Worm (Caenorhabditis elegans): ENCODE measurements around the gene srm-3.

The srm-3 gene

ce11 chrIV:9648682-9649081 lies at the start of gene srm-3:
Gene srm-3, plus strand, starts transcription at chrIV:9648982.
- TF ChIP-seq unc-62 (GFP tag; optimal IDR thresholded peaks at IDR 0.05) = no peak

DNA sequence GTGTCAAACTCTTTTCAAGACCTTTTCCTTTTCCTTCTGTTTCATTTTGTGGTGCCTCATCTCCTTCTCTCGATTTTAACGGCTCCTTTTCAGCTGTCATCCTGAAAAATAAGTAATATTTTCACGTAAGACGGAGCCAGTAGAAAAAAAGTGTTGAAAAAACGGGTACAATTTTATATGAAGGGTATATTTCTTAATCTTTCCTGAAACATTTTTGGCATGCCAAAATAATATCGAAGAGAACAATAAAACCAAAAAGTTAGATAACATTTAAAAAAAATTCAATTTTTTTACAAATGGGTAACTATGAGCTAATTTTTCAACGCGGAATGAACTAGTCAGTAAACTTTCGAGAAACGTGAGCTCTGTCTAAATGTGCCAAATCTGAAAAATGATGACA lies 47.2 kb upstream of the srm-3 start, which contains the start of gene aat-1:
TSS of gene aat-1 (minus strand) at position 101 of the 400 bp plus-strand sequence.
- no peak for TF ChIP-seq unc-62 (GFP tag; optimal IDR thresholded peaks at IDR 0.05)

DNA sequence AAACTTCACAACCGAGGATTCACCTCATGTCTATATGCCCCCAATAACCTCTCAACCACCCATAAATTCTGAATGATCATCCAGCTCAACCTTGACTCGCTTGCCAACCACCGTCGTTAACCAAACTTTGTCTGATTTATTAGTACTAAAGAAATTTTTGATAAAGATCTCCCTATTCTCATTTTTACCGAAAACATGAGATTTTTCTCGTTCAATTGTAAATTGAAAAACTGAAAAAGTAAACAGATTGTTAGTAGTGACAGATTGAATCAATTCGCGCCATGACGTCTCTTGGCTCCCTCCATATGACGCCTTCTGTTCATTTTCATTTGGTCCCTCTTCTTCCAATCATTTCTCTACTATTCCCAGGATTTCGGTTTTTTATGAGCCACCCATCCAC lies 40.8 kb upstream of the srm-3 start:
- no peak for TF ChIP-seq unc-62 (GFP tag; optimal IDR thresholded peaks at IDR 0.05)

ce11 chrIV:9609095-9609494 lies 39.7 kb upstream of the srm-3 start:
- TF ChIP-seq unc-62 (GFP tag; optimal IDR thresholded peaks at IDR 0.05) = no peak

ce11 chrIV:9610923-9611322 lies 37.9 kb upstream of the srm-3 start:
- no peak for TF ChIP-seq unc-62 (GFP tag; optimal IDR thresholded peaks at IDR 0.05)

ce11 chrIV:9613072-9613590 lies 35.7 kb upstream of the srm-3 start:
- TF ChIP-seq unc-62 (GFP tag; optimal IDR thresholded peaks at IDR 0.05) = no peak

DNA sequence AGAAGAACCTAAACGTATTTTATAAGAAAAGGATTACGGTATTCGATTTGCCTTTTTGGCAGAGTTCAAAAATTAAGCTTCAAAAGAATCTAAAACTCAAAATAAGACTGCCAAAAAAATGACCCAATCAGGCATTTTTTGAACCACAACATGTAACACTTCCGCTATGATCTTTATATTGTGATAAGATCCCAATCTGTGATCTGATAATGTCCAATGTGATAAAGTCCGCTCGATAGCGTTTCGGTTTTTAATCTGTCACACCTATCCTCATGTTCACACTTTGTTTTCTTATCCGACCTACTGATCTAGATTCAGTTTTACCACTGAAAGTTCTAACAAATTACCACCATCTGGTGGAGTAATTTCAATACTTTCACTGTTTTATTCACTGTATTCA lies 34.7 kb upstream of the srm-3 start:
- no peak for TF ChIP-seq unc-62 (GFP tag; optimal IDR thresholded peaks at IDR 0.05)

ce11 chrIV:9614695-9615094 lies 34.1 kb upstream of the srm-3 start, which contains the start of gene elt-1:
Gene elt-1, plus strand, starts transcription at chrIV:9614995.
- TF ChIP-seq unc-62 (GFP tag; optimal IDR thresholded peaks at IDR 0.05) = no peak

DNA sequence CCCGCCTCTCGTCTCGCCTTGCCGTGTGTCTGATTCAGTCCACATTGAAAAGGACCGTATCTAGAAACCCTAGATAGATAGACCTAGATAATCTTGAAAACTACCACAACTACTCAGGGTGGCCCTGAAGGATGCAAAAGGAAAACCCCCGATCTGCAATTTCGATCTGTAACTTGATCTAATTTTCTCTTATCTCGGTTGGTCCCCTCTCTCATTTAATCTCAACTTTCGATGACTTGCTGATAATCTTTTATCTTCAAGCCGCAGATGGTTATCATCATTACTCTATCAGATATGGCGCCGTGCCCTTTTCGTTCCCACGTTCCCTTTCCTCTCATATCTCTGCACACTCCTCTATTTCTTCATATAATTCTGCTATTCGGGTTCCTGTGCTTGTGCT lies 33.3 kb upstream of the srm-3 start:
- TF ChIP-seq unc-62 (GFP tag; optimal IDR thresholded peaks at IDR 0.05) = no peak

ce11 chrIV:9617358-9617757 lies 31.4 kb upstream of the srm-3 start:
- no peak for TF ChIP-seq unc-62 (GFP tag; optimal IDR thresholded peaks at IDR 0.05)

ce11 chrIV:9618015-9618414 lies 30.8 kb upstream of the srm-3 start:
- no peak for TF ChIP-seq unc-62 (GFP tag; optimal IDR thresholded peaks at IDR 0.05)

ce11 chrIV:9618836-9619235 lies 29.9 kb upstream of the srm-3 start:
- no peak for TF ChIP-seq unc-62 (GFP tag; optimal IDR thresholded peaks at IDR 0.05)

- no peak for TF ChIP-seq unc-62 (GFP tag; optimal IDR thresholded peaks at IDR 0.05)
These were observed 26.5 kb upstream of the srm-3 start, which contains the start of gene W09C2.7 for ce11 chrIV:9622272-9622671. Gene W09C2.7, minus strand, starts transcription at chrIV:9622372.

- no peak for TF ChIP-seq unc-62 (GFP tag; optimal IDR thresholded peaks at IDR 0.05)
These were observed 25.5 kb upstream of the srm-3 start, which contains the start of gene W09C2.9 for ce11 chrIV:9623269-9623668. Gene W09C2.9, minus strand, starts transcription at chrIV:9623369.

- no peak for TF ChIP-seq unc-62 (GFP tag; optimal IDR thresholded peaks at IDR 0.05)
These were observed 24.5 kb upstream of the srm-3 start, which contains the start of gene W09C2.8 for ce11 chrIV:9624275-9624674. Gene W09C2.8, minus strand, starts transcription at chrIV:9624375.

ce11 chrIV:9624977-9625376 lies 23.8 kb upstream of the srm-3 start, which contains the start of gene W09C2.10:
Gene W09C2.10, minus strand, starts transcription at chrIV:9625077.
- no peak for TF ChIP-seq unc-62 (GFP tag; optimal IDR thresholded peaks at IDR 0.05)

- TF ChIP-seq unc-62 (GFP tag; optimal IDR thresholded peaks at IDR 0.05) = no peak
These were observed 23.0 kb upstream of the srm-3 start for ce11 chrIV:9625829-9626228.

- TF ChIP-seq unc-62 (GFP tag; optimal IDR thresholded peaks at IDR 0.05) = no peak
These were observed 21.7 kb upstream of the srm-3 start for ce11 chrIV:9627033-9627432.
